Worm (Caenorhabditis elegans) whole organism, L4/young adult: Measurements from ENCODE around the gene B0478.3.

ENCODE experiments used
- W03F9.2 ChIP-seq: fragments of 150-350 bp; optimal IDR thresholded peaks from 2 replicates; lab custom pipeline; 2014; ENCODE audit warnings: missing biosample characterization, missing genetic modification characterization
- dao-5 ChIP-seq: sonication (generic microtip); optimal IDR thresholded peaks from 2 replicates; lab custom pipeline; 2016; ENCODE audit warnings: missing genotype, missing genetic modification characterization, moderate library complexity, missing compliant biosample characterization
- him-1 ChIP-seq: sonication (generic microtip); optimal IDR thresholded peaks from 2 replicates; lab custom pipeline; 2016; ENCODE audit warnings: missing genotype, missing genetic modification reagents, missing genetic modification characterization, missing compliant biosample characterization

ce11 chrIV:7011728-7012127 lies 47.3 kb upstream of the B0478.3 start, which contains the start of gene trxr-1:
- TF ChIP-seq him-1 (tag; lab: Kevin White, UChicago) (no peak), W03F9.2 (tag; lab: Kevin White, UChicago) (no peak), dao-5 (tag; lab: Kevin White, UChicago) (no peak)
